Fruit fly (Drosophila melanogaster) whole organism, embryonic: ENCODE measurements around the gene CG2182.
A peak's percentile ranks its signal among the peaks of the same experiment; 100 is the strongest.

Experiments
- Blimp-1 ChIP-seq: fragments of 200-800 bp; sonication (Bioruptor generic); optimal IDR thresholded peaks from 3 replicates; lab custom pipeline; 2018; ENCODE audit warnings: missing biosample characterization, missing genetic modification characterization, mild to moderate bottlenecking, moderate library complexity, missing genetic modification reagents
- CG10274 ChIP-seq: fragments of 200-800 bp; sonication (Bioruptor generic); optimal IDR thresholded peaks from 3 replicates; lab custom pipeline; 2017; ENCODE audit warnings: missing biosample characterization, mild to moderate bottlenecking, missing genetic modification characterization
- CG11247 ChIP-seq: fragments of 200-800 bp; sonication (Bioruptor generic); IDR thresholded peaks from 2 replicates; pipeline ENCODE4 v1.3.6; 2022; ENCODE audit warnings: missing biosample characterization, missing genetic modification characterization
- CG13624 ChIP-seq: fragments of 200-800 bp; sonication (Bioruptor generic); optimal IDR thresholded peaks from 2 replicates; lab custom pipeline; 2016; ENCODE audit warnings: missing biosample characterization, missing genetic modification characterization
- CG14860 ChIP-seq: fragments of 200-800 bp; sonication (Bioruptor generic); IDR thresholded peaks from 3 replicates; pipeline ENCODE4 v1.3.6; 2022; ENCODE audit warnings: missing biosample characterization, missing genetic modification characterization; ENCODE audit not compliant: partially characterized antibody
- CG16815 ChIP-seq: fragments of 200-800 bp; sonication (Bioruptor generic); optimal IDR thresholded peaks from 3 replicates; lab custom pipeline; 2017; ENCODE audit warnings: missing biosample characterization, mild to moderate bottlenecking, missing genetic modification characterization
- CG18619 ChIP-seq: fragments of 200-800 bp; sonication (Bioruptor generic); optimal IDR thresholded peaks from 3 replicates; lab custom pipeline; 2017; ENCODE audit warnings: missing biosample characterization, mild to moderate bottlenecking, missing genetic modification characterization
- CG2199 ChIP-seq: fragments of 200-800 bp; sonication (Bioruptor generic); IDR thresholded peaks from 3 replicates; pipeline ENCODE4 v1.3.6; 2022; ENCODE audit warnings: missing biosample characterization, missing genetic modification characterization
- CG2202 ChIP-seq: fragments of 200-800 bp; sonication (Bioruptor generic); optimal IDR thresholded peaks from 2 replicates; lab custom pipeline; 2018; ENCODE audit warnings: missing biosample characterization, mild to moderate bottlenecking, missing genetic modification characterization
- CG3163 ChIP-seq: fragments of 200-800 bp; sonication (Bioruptor generic); optimal IDR thresholded peaks from 3 replicates; lab custom pipeline; 2016; ENCODE audit warnings: missing biosample characterization, missing genetic modification characterization
- CG34376 ChIP-seq: fragments of 200-800 bp; sonication (Bioruptor generic); optimal IDR thresholded peaks from 2 replicates; lab custom pipeline; 2018; ENCODE audit warnings: missing biosample characterization, mild to moderate bottlenecking, missing genetic modification characterization
- CG6791 ChIP-seq: fragments of 200-800 bp; sonication (Bioruptor generic); IDR thresholded peaks from 3 replicates; pipeline ENCODE4 v1.3.6; 2022; ENCODE audit warnings: missing biosample characterization, missing genetic modification characterization; ENCODE audit not compliant: partially characterized antibody
- CG7745 ChIP-seq: fragments of 200-800 bp; sonication (Bioruptor generic); optimal IDR thresholded peaks from 2 replicates; lab custom pipeline; 2018; ENCODE audit warnings: missing biosample characterization, mild to moderate bottlenecking, missing genetic modification characterization, moderate library complexity
- D19A ChIP-seq: fragments of 200-800 bp; optimal IDR thresholded peaks from 3 replicates; lab custom pipeline; 2019; ENCODE audit warnings: missing biosample characterization, mild to moderate bottlenecking, missing genetic modification characterization, moderate library complexity
- Dad ChIP-seq: fragments of 200-800 bp; sonication (Bioruptor generic); optimal IDR thresholded peaks from 3 replicates; lab custom pipeline; 2016; ENCODE audit warnings: missing biosample characterization, missing genetic modification characterization
- Dbx ChIP-seq: fragments of 200-800 bp; sonication (Bioruptor generic); IDR thresholded peaks from 3 replicates; pipeline ENCODE4 v1.3.6; 2022; ENCODE audit warnings: missing biosample characterization, missing genetic modification characterization
- Dll ChIP-seq: fragments of 200-800 bp; sonication (Bioruptor generic); IDR thresholded peaks from 4 replicates; pipeline ENCODE4 v1.3.6; 2022; ENCODE audit warnings: missing biosample characterization, missing genetic modification characterization; ENCODE audit not compliant: partially characterized antibody
- GATAe ChIP-seq: fragments of 200-800 bp; sonication (Bioruptor generic); conservative IDR thresholded peaks from 2 replicates; pipeline ENCODE4 v1.3.6; 2022; ENCODE audit warnings: missing biosample characterization, missing genetic modification characterization
- Lpt ChIP-seq: fragments of >200 bp; optimal IDR thresholded peaks from 2 replicates; lab custom pipeline; 2018; ENCODE audit warnings: missing biosample characterization, missing genetic modification characterization
- Med ChIP-seq: fragments of 200-800 bp; sonication (Bioruptor generic); peaks from one replicate; lab custom pipeline; 2016; ENCODE audit warnings: missing biosample characterization, missing genetic modification characterization, mild to moderate bottlenecking, inconsistent platforms, moderate library complexity
- NC2β ChIP-seq: fragments of 200-800 bp; sonication (Bioruptor generic); optimal IDR thresholded peaks from 2 replicates; lab custom pipeline; 2016; ENCODE audit warnings: missing biosample characterization, missing genetic modification characterization
- Nf-YC ChIP-seq: fragments of 200-800 bp; optimal IDR thresholded peaks from 3 replicates; lab custom pipeline; 2019; ENCODE audit warnings: missing biosample characterization, mild to moderate bottlenecking, missing genetic modification characterization, moderate library complexity
- Pdp1 ChIP-seq, 2 experiments: fragments of 200-800 bp; sonication (Bioruptor generic); optimal IDR thresholded peaks; 3 replicates each; lab custom pipeline; 2016; ENCODE audit warnings: missing biosample characterization in 2 of 2, missing genetic modification characterization in 2 of 2, mild to moderate bottlenecking in 1 of 2, moderate library complexity in 1 of 2
- Ssrp ChIP-seq: fragments of 200-800 bp; sonication (Bioruptor generic); optimal IDR thresholded peaks from 2 replicates; lab custom pipeline; 2018; ENCODE audit warnings: missing biosample characterization, mild to moderate bottlenecking, missing genetic modification characterization, moderate library complexity
- Tbp ChIP-seq: fragments of >200 bp; optimal IDR thresholded peaks from 2 replicates; lab custom pipeline; 2018; ENCODE audit warnings: missing biosample characterization, missing genetic modification characterization
- Trl ChIP-seq, 3 experiments: fragments of >200 bp in 2 of 3; fragments of 200-800 bp in 1 of 3; sonication (Bioruptor generic) in 1 of 3; optimal IDR thresholded peaks; 2 replicates in 1 of 3; 3 replicates in 2 of 3; lab custom pipeline; 2016 to 2017; ENCODE audit warnings: missing biosample characterization in 1 of 3, missing genetic modification characterization in 1 of 3
- ap ChIP-seq: fragments of 200-800 bp; sonication (Bioruptor generic); IDR thresholded peaks from 2 replicates; pipeline ENCODE4 v1.3.6; 2022; ENCODE audit warnings: missing biosample characterization, missing genetic modification characterization
- ato ChIP-seq: fragments of 200-800 bp; sonication (Bioruptor generic); IDR thresholded peaks from 2 replicates; pipeline ENCODE4 v1.3.6; 2022; ENCODE audit warnings: missing biosample characterization, missing genetic modification characterization; ENCODE audit not compliant: partially characterized antibody
- cas ChIP-seq: fragments of 200-800 bp; sonication (Bioruptor generic); IDR thresholded peaks from 2 replicates; pipeline ENCODE4 v1.3.6; 2022; ENCODE audit warnings: missing biosample characterization, missing genetic modification characterization
- cg ChIP-seq: fragments of 200-800 bp; sonication (Bioruptor generic); optimal IDR thresholded peaks from 3 replicates; lab custom pipeline; 2019; ENCODE audit warnings: missing biosample characterization, mild to moderate bottlenecking, missing genetic modification characterization, moderate library complexity
- corto ChIP-seq: fragments of 200-800 bp; sonication (Bioruptor generic); optimal IDR thresholded peaks from 2 replicates; lab custom pipeline; 2016; ENCODE audit warnings: missing biosample characterization, mild to moderate bottlenecking, missing genetic modification characterization, moderate library complexity
- crol ChIP-seq: fragments of 200-800 bp; sonication (Bioruptor generic); IDR thresholded peaks from 2 replicates; pipeline ENCODE4 v1.3.6; 2022; ENCODE audit warnings: missing biosample characterization, missing genetic modification characterization
- eve ChIP-seq, 2 experiments: fragments of >200 bp; optimal IDR thresholded peaks; 2 replicates each; lab custom pipeline; 2017; ENCODE audit warnings: missing biosample characterization in 2 of 2, missing genetic modification characterization in 2 of 2
- exex ChIP-seq: fragments of 200-800 bp; sonication (Bioruptor generic); optimal IDR thresholded peaks from 4 replicates; lab custom pipeline; 2018; ENCODE audit warnings: missing biosample characterization, mild to moderate bottlenecking, missing genetic modification characterization, moderate library complexity
- jigr1 ChIP-seq: fragments of 200-800 bp; sonication (Bioruptor generic); IDR thresholded peaks from 3 replicates; pipeline ENCODE4 v1.3.6; 2022; ENCODE audit warnings: missing biosample characterization, missing genetic modification characterization
- knrl ChIP-seq: fragments of 200-800 bp; sonication (Bioruptor generic); IDR thresholded peaks from 3 replicates; pipeline ENCODE4 v1.3.6; 2022; ENCODE audit warnings: missing biosample characterization, missing genetic modification characterization; ENCODE audit not compliant: partially characterized antibody
- nom ChIP-seq: fragments of 200-800 bp; sonication (Bioruptor generic); optimal IDR thresholded peaks from 2 replicates; lab custom pipeline; 2017; ENCODE audit warnings: missing biosample characterization, missing genetic modification characterization, mild to moderate bottlenecking, moderate library complexity, missing genetic modification reagents
- otp ChIP-seq: fragments of 200-800 bp; sonication (Bioruptor generic); IDR thresholded peaks from 3 replicates; pipeline ENCODE4, ENCODE4 v1.3.6; 2022; ENCODE audit warnings: missing biosample characterization, missing genetic modification characterization
- peb ChIP-seq: fragments of 200-800 bp; sonication (Bioruptor generic); IDR thresholded peaks from 2 replicates; pipeline ENCODE4 v1.3.6; 2022; ENCODE audit warnings: missing biosample characterization, missing genetic modification characterization
- sd ChIP-seq: fragments of 200-800 bp; sonication (Bioruptor generic); optimal IDR thresholded peaks from 3 replicates; lab custom pipeline; 2018; ENCODE audit warnings: missing biosample characterization, mild to moderate bottlenecking, missing genetic modification characterization, moderate library complexity
- sens ChIP-seq: fragments of 200-800 bp; sonication (Bioruptor generic); peaks from one replicate; lab custom pipeline; 2016; ENCODE audit warnings: missing biosample characterization, missing genetic modification characterization
- sens-2 ChIP-seq: fragments of 200-800 bp; sonication (Bioruptor generic); IDR thresholded peaks from 2 replicates; pipeline ENCODE4 v1.3.6; 2022; ENCODE audit warnings: missing biosample characterization, missing genetic modification characterization
- stwl ChIP-seq: fragments of 200-800 bp; sonication (Bioruptor generic); optimal IDR thresholded peaks from 3 replicates; lab custom pipeline; 2018; ENCODE audit warnings: missing biosample characterization, mild to moderate bottlenecking, missing genetic modification characterization, moderate library complexity
- sug ChIP-seq: fragments of 200-800 bp; optimal IDR thresholded peaks from 2 replicates; lab custom pipeline; 2019; ENCODE audit warnings: missing biosample characterization, mild to moderate bottlenecking, missing genetic modification characterization, moderate library complexity
- trem ChIP-seq: fragments of 200-800 bp; optimal IDR thresholded peaks from 3 replicates; lab custom pipeline; 2019; ENCODE audit warnings: missing biosample characterization, mild to moderate bottlenecking, missing genetic modification characterization, moderate library complexity
- zf30C ChIP-seq: fragments of 200-800 bp; sonication (Bioruptor generic); optimal IDR thresholded peaks from 3 replicates; lab custom pipeline; 2018; ENCODE audit warnings: missing biosample characterization, mild to moderate bottlenecking, missing genetic modification characterization

CG2182 gene

dm6 chr3R:5671795-5672657, 12.3 kb upstream of the CG2182 start (continued):
- TF ChIP-seq Dll (GFP tag; lab: Robert Waterston, UW), result 0 out of 4 replicates have a peak, but pooled peaks have one; percentile 28
- TF ChIP-seq Blimp-1 (GFP tag; lab: Kevin White, UChicago), result no peak
- TF ChIP-seq Dad, result no peak
- no peak for TF ChIP-seq Dbx (GFP tag; lab: Robert Waterston, UW)
- TF ChIP-seq CG16815 (GFP tag; lab: Kevin White, UChicago), result no peak
- peak; percentile 59 for TF ChIP-seq sd
- TF ChIP-seq CG2202, result no peak
- TF ChIP-seq CG7745, result no peak
- TF ChIP-seq cas (GFP tag; lab: Robert Waterston, UW), result no peak
- TF ChIP-seq exex (tag; lab: Kevin White, UChicago), result peak; percentile 63
- no peak for TF ChIP-seq D19A (tag; lab: Kevin White, UChicago)
- peak; percentile 61; the same call in 1 of the 2 replicates for TF ChIP-seq GATAe (GFP tag; lab: Robert Waterston, UW)
- TF ChIP-seq CG13624 (GFP tag; lab: Kevin White, UChicago), result no peak
- 0 out of 2 replicates have a peak, but pooled peaks have one; percentile 9 for TF ChIP-seq sens-2 (GFP tag; lab: Robert Waterston, UW)

DNA sequence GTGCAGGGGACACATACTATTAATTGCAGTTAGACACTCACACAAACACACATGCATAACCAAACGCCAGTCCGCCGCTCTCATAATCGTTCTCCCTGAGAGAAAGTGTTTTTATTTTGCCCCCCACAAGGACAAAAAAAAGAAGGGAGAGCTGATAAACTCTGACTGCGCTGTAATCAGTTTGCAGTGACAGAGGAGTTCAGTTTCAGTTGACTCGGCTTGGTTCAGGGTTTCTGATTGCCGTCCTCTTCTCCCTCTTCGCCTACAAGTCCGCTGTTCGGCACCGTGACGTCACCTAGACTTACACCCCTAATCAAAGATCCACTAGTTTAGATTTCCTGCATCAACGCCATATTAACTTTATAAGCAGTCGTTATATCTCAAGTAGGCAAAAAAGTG, 11.6 kb upstream of the CG2182 start:
- TF ChIP-seq cg (GFP tag; lab: Kevin White, UChicago), result peak; percentile 22
- TF ChIP-seq CG34376 (GFP tag; lab: Kevin White, UChicago), result no peak
- peak; percentile 35 for TF ChIP-seq zf30C
- TF ChIP-seq sens (GFP tag; lab: Kevin White, UChicago), result peak; percentile 24
- TF ChIP-seq CG18619 (GFP tag; lab: Kevin White, UChicago), result no peak
- no peak for TF ChIP-seq ap (GFP tag; lab: Robert Waterston, UW)
- peak; percentile 25 for TF ChIP-seq sug (tag; lab: Kevin White, UChicago)
- no peak for TF ChIP-seq Ssrp (tag; lab: Kevin White, UChicago)
- TF ChIP-seq Pdp1 (GFP tag; optimal IDR thresholded peaks at IDR 0.05; lab: Kevin White, UChicago), result peak in 1 of 2 experiments; percentile 41
- peak in 1 of 2 experiments; percentile 32 for TF ChIP-seq Trl (optimal IDR thresholded peaks at IDR 0.05; lab: Kevin White, UChicago)
- TF ChIP-seq Trl (GFP tag; optimal IDR thresholded peaks at IDR 0.05; lab: Kevin White, UChicago), result no peak
- TF ChIP-seq crol, result peak; percentile 77
- TF ChIP-seq, all 482 proteins: peak for 7

DNA sequence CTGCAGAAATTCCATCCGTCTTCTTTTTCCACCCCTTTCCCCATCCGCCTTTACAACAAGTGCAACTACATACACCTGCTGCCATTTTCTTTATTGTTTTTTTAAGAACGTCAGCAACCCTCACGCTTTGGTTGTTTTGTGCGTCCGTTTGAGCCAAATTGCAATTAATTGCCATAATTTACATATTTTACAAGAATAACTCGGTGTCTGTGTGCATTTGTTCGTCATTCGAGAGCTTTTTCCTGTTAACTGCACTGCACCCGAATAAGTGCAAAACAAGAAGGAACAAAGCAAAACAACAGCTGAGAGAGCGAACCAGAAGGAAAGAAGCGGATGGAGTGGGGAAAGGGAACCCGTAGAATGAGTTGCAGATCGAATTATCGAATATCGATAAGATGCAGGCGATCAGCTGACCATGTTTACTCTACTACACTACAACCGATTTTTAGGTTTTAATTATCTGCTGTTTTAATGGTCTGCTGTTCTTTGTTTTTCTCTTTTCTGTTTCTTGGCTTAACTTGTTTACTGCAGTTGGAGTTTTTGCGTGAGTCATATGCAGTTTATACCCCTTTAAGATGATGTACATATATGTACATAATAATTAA, 11.1 kb upstream of the CG2182 start:
- TF ChIP-seq knrl (GFP tag; lab: Robert Waterston, UW) (no peak), CG14860 (GFP tag; lab: Robert Waterston, UW) (no peak), CG11247 (no peak), trem (tag; lab: Kevin White, UChicago) (peak; percentile 37), Tbp (GFP tag; lab: Kevin White, UChicago) (no peak), CG10274 (GFP tag; lab: Kevin White, UChicago) (no peak), NC2β (no peak), otp (no peak), Med (GFP tag; lab: Kevin White, UChicago) (peak; percentile 1), CG2199 (no peak), jigr1 (GFP tag; lab: Robert Waterston, UW) (no peak), corto (peak; percentile 12), CG3163 (no peak), Lpt (no peak), Nf-YC (no peak), stwl (peak; percentile 18), ato (0 out of 2 replicates have a peak, but pooled peaks have one; percentile 19), peb (no peak), CG6791 (no peak), nom (GFP tag; lab: Kevin White, UChicago) (peak; percentile 41), eve (GFP tag; optimal IDR thresholded peaks at IDR 0.05; lab: Kevin White, UChicago) (no peak)
